Worm (Caenorhabditis elegans) whole organism, young adult: Measurements from ENCODE around the gene T26C12.2.
A peak's percentile ranks its signal among the peaks of the same experiment; 100 is the strongest.

Experiments used
- C17E4.6 ChIP-seq: fragments of 200-800 bp; sonication (Bioruptor generic); IDR thresholded peaks from 2 replicates; pipeline ENCODE4 v1.3.6; 2022; ENCODE audit warnings: missing genetic modification reagents, missing genetic modification characterization, missing compliant biosample characterization
- D2030.7 ChIP-seq: fragments of 200-800 bp; sonication (Bioruptor generic); IDR thresholded peaks from 2 replicates; pipeline ENCODE4 v1.3.6; 2022; ENCODE audit warnings: missing genetic modification reagents, missing genetic modification characterization, missing compliant biosample characterization
- F10E7.11 ChIP-seq: sonication (generic microtip); optimal IDR thresholded peaks from 2 replicates; lab custom pipeline; 2017; ENCODE audit warnings: mild to moderate bottlenecking, missing genetic modification characterization, moderate library complexity, missing compliant biosample characterization
- F22D6.2 ChIP-seq: sonication (generic microtip); optimal IDR thresholded peaks from 2 replicates; lab custom pipeline; 2016; ENCODE audit warnings: mild to moderate bottlenecking, missing genetic modification characterization, missing compliant biosample characterization
- F52B5.7 ChIP-seq: sonication (generic microtip); optimal IDR thresholded peaks from 2 replicates; lab custom pipeline; 2016; ENCODE audit warnings: mild to moderate bottlenecking, missing genetic modification characterization, missing compliant biosample characterization
- F55B11.4 ChIP-seq: sonication (generic microtip); optimal IDR thresholded peaks from 2 replicates; lab custom pipeline; 2016; ENCODE audit warnings: missing compliant biosample characterization, missing genetic modification characterization, borderline replicate concordance; ENCODE audit not compliant: insufficient read depth
- F57A8.1 ChIP-seq: fragments of 200-800 bp; sonication (Bioruptor generic); optimal IDR thresholded peaks from 2 replicates; lab custom pipeline; 2018; ENCODE audit warnings: mild to moderate bottlenecking, missing genetic modification characterization, moderate library complexity, missing compliant biosample characterization
- K11D2.4 ChIP-seq: fragments of 200-800 bp; sonication (Bioruptor generic); IDR thresholded peaks from 2 replicates; pipeline ENCODE4 v1.3.6; 2022; ENCODE audit warnings: missing genetic modification reagents, missing genetic modification characterization, missing compliant biosample characterization
- K12H6.12 ChIP-seq: fragments of 200-800 bp; sonication (Bioruptor generic); optimal IDR thresholded peaks from 2 replicates; lab custom pipeline; 2018; ENCODE audit warnings: mild to moderate bottlenecking, missing genetic modification characterization, missing compliant biosample characterization
- Y53F4B.3 ChIP-seq: fragments of 200-800 bp; sonication (Bioruptor generic); IDR thresholded peaks from 2 replicates; pipeline ENCODE4 v1.3.6; 2022; ENCODE audit warnings: missing genetic modification reagents, missing genetic modification characterization, missing compliant biosample characterization
- Y53G8AR.9 ChIP-seq: fragments of 200-800 bp; sonication (Bioruptor generic); conservative IDR thresholded peaks from 2 replicates; pipeline ENCODE4 v1.3.6; 2022; ENCODE audit warnings: missing genetic modification reagents, missing genetic modification characterization, missing compliant biosample characterization
- akir-1 ChIP-seq: fragments of 200-800 bp; sonication (Bioruptor generic); optimal IDR thresholded peaks from 2 replicates; lab custom pipeline; 2018; ENCODE audit warnings: mild to moderate bottlenecking, missing genetic modification characterization, moderate library complexity, missing compliant biosample characterization
- ama-1 ChIP-seq, 3 experiments: fragments of 150-350 bp in 1 of 3; sonication (generic microtip) in 2 of 3; optimal IDR thresholded peaks; 2 replicates each; lab custom pipeline; 2014 to 2018; ENCODE audit warnings: missing biosample characterization in 2 of 3, missing genetic modification characterization in 2 of 3, missing genetic modification reagents in 2 of 3
- aptf-2 ChIP-seq: fragments of 200-800 bp; sonication (Bioruptor generic); conservative IDR thresholded peaks from 2 replicates; pipeline ENCODE4 v1.3.6; 2022; ENCODE audit warnings: missing genetic modification reagents, missing genetic modification characterization, missing compliant biosample characterization
- atf-7 ChIP-seq: sonication (generic microtip); optimal IDR thresholded peaks from 2 replicates; lab custom pipeline; 2017; ENCODE audit warnings: mild to moderate bottlenecking, missing genetic modification characterization, missing compliant biosample characterization
- attf-3 ChIP-seq: fragments of 200-800 bp; sonication (Bioruptor generic); conservative IDR thresholded peaks from 2 replicates; pipeline ENCODE4 v1.3.6; 2022; ENCODE audit warnings: missing genetic modification reagents, missing genetic modification characterization, missing compliant biosample characterization
- attf-5 ChIP-seq: fragments of 200-800 bp; sonication (Bioruptor generic); optimal IDR thresholded peaks from 2 replicates; lab custom pipeline; 2018; ENCODE audit warnings: mild to moderate bottlenecking, missing genetic modification characterization, missing compliant biosample characterization
- ccch-3 ChIP-seq: fragments of 200-800 bp; sonication (Bioruptor generic); optimal IDR thresholded peaks from 2 replicates; lab custom pipeline; 2018; ENCODE audit warnings: mild to moderate bottlenecking, missing genetic modification characterization, missing compliant biosample characterization
- cebp-1 ChIP-seq, 2 experiments: fragments of 200-800 bp in 1 of 2; sonication (Bioruptor generic) in 1 of 2; sonication (generic microtip) in 1 of 2; IDR thresholded peaks in 1 of 2; optimal IDR thresholded peaks in 1 of 2; 2 replicates each; pipeline versions ENCODE4 v1.3.6 to Lab custom; 2017 to 2022; ENCODE audit warnings: missing compliant biosample characterization in 2 of 2, missing genetic modification characterization in 2 of 2, mild to moderate bottlenecking in 1 of 2, missing genetic modification reagents in 1 of 2, moderate library complexity in 1 of 2
- efl-1 ChIP-seq: fragments of 150-350 bp; optimal IDR thresholded peaks from 2 replicates; lab custom pipeline; 2014; ENCODE audit warnings: missing biosample characterization, missing genetic modification reagents, missing genetic modification characterization
- egl-18 ChIP-seq: fragments of 200-800 bp; sonication (Bioruptor generic); IDR thresholded peaks from 2 replicates; pipeline ENCODE4 v1.3.6; 2022; ENCODE audit warnings: missing genetic modification reagents, missing genetic modification characterization, missing compliant biosample characterization
- egl-44 ChIP-seq: fragments of 200-800 bp; sonication (Bioruptor generic); IDR thresholded peaks from 2 replicates; pipeline ENCODE4 v1.3.6; 2022; ENCODE audit warnings: missing genetic modification reagents, missing genetic modification characterization, missing compliant biosample characterization
- ekl-4 ChIP-seq: fragments of 200-800 bp; sonication (Bioruptor generic); IDR thresholded peaks from 2 replicates; pipeline ENCODE4 v1.3.6; 2022; ENCODE audit warnings: missing genetic modification reagents, missing genetic modification characterization, missing compliant biosample characterization
- gei-17 ChIP-seq: fragments of 200-800 bp; sonication (Bioruptor generic); optimal IDR thresholded peaks from 2 replicates; lab custom pipeline; 2018; ENCODE audit warnings: mild to moderate bottlenecking, missing genetic modification characterization, missing compliant biosample characterization
- hmg-20 ChIP-seq: fragments of 200-800 bp; sonication (Bioruptor generic); IDR thresholded peaks from 2 replicates; pipeline ENCODE4 v1.3.6; 2022; ENCODE audit warnings: missing genetic modification reagents, missing genetic modification characterization, missing compliant biosample characterization
- hrde-1 ChIP-seq: sonication (generic microtip); optimal IDR thresholded peaks from 2 replicates; lab custom pipeline; 2016; ENCODE audit warnings: missing genetic modification characterization, mild to moderate bottlenecking, missing compliant biosample characterization, moderate library complexity, missing genotype, missing genetic modification reagents, borderline replicate concordance
- hsf-1 ChIP-seq: fragments of 200-800 bp; sonication (Bioruptor generic); IDR thresholded peaks from 2 replicates; pipeline ENCODE4 v1.3.6; 2022; ENCODE audit warnings: missing genetic modification reagents, missing genetic modification characterization, missing compliant biosample characterization
- lin-54 ChIP-seq: fragments of 200-800 bp; sonication (Bioruptor generic); optimal IDR thresholded peaks from 2 replicates; lab custom pipeline; 2018; ENCODE audit warnings: mild to moderate bottlenecking, missing genetic modification characterization, missing compliant biosample characterization
- lir-1 ChIP-seq: fragments of 200-800 bp; sonication (Bioruptor generic); conservative IDR thresholded peaks from 2 replicates; pipeline ENCODE4 v1.3.6; 2022; ENCODE audit warnings: missing genetic modification reagents, missing genetic modification characterization, missing compliant biosample characterization
- lsl-1 ChIP-seq: fragments of 200-800 bp; sonication (Bioruptor generic); optimal IDR thresholded peaks from 2 replicates; lab custom pipeline; 2018; ENCODE audit warnings: mild to moderate bottlenecking, missing genetic modification characterization, moderate library complexity, missing compliant biosample characterization
- madf-10 ChIP-seq: sonication (generic microtip); optimal IDR thresholded peaks from 2 replicates; lab custom pipeline; 2016; ENCODE audit warnings: mild to moderate bottlenecking, missing genetic modification characterization, missing compliant biosample characterization
- madf-6 ChIP-seq: fragments of 200-800 bp; sonication (Bioruptor generic); IDR thresholded peaks from 2 replicates; pipeline ENCODE4 v1.3.6; 2022; ENCODE audit warnings: missing genetic modification reagents, missing genetic modification characterization, missing compliant biosample characterization
- mel-28 ChIP-seq: sonication (generic microtip); optimal IDR thresholded peaks from 2 replicates; lab custom pipeline; 2016; ENCODE audit warnings: borderline replicate concordance, mild to moderate bottlenecking, missing genetic modification characterization, missing compliant biosample characterization
- mxl-1 ChIP-seq: sonication (generic microtip); optimal IDR thresholded peaks from 2 replicates; lab custom pipeline; 2016; ENCODE audit warnings: missing genetic modification characterization, missing compliant biosample characterization
- nfyb-1 ChIP-seq: fragments of 200-800 bp; sonication (Bioruptor generic); IDR thresholded peaks from 2 replicates; pipeline ENCODE4 v1.3.6; 2022; ENCODE audit warnings: missing genetic modification reagents, missing genetic modification characterization, missing compliant biosample characterization
- nhr-179 ChIP-seq: sonication (generic microtip); optimal IDR thresholded peaks from 2 replicates; lab custom pipeline; 2016; ENCODE audit warnings: mild to moderate bottlenecking, missing genetic modification characterization, missing compliant biosample characterization
- rpc-1 ChIP-seq, 2 experiments: fragments of 150-350 bp in 1 of 2; sonication (generic microtip) in 1 of 2; optimal IDR thresholded peaks; 2 replicates each; lab custom pipeline; 2014 to 2018; ENCODE audit warnings: missing biosample characterization in 1 of 2, missing genetic modification characterization in 1 of 2, missing genetic modification reagents in 1 of 2, missing genotype in 1 of 2
- sea-2 ChIP-seq: fragments of 200-800 bp; sonication (Bioruptor generic); IDR thresholded peaks from 2 replicates; pipeline ENCODE4 v1.3.6; 2022; ENCODE audit warnings: missing genetic modification characterization, missing compliant biosample characterization
- snpc-3.4 ChIP-seq: sonication (generic microtip); optimal IDR thresholded peaks from 2 replicates; lab custom pipeline; 2017; ENCODE audit warnings: missing genetic modification characterization, mild to moderate bottlenecking, missing compliant biosample characterization, antibody characterized with exemption, moderate library complexity, missing genotype, missing genetic modification reagents
- somi-1 ChIP-seq: fragments of 200-800 bp; sonication (Bioruptor generic); optimal IDR thresholded peaks from 2 replicates; lab custom pipeline; 2018; ENCODE audit warnings: mild to moderate bottlenecking, missing genetic modification characterization, missing compliant biosample characterization
- tbx-9 ChIP-seq: sonication (generic microtip); optimal IDR thresholded peaks from 2 replicates; lab custom pipeline; 2016; ENCODE audit warnings: borderline replicate concordance, missing genetic modification characterization, inconsistent platforms, missing compliant biosample characterization
- zim-3 ChIP-seq: sonication (generic microtip); optimal IDR thresholded peaks from 2 replicates; lab custom pipeline; 2017; ENCODE audit warnings: mild to moderate bottlenecking, missing genetic modification characterization, moderate library complexity, missing compliant biosample characterization
- ztf-3 ChIP-seq: fragments of 200-800 bp; sonication (Bioruptor generic); optimal IDR thresholded peaks from 2 replicates; lab custom pipeline; 2018; ENCODE audit warnings: mild to moderate bottlenecking, missing genetic modification characterization, missing compliant biosample characterization

T26C12.2 gene

ce11 chrIV:3294553-3295185, 29.1 kb upstream of the T26C12.2 start, which contains the start of gene W08E12.7 (continued):
- peak; percentile 62; the same call in 1 of the 2 replicates for TF ChIP-seq aptf-2
- TF ChIP-seq F10E7.11 (tag; lab: Kevin White, UChicago) = no peak
- TF ChIP-seq Y53F4B.3 = peak; percentile 67
- no peak for TF ChIP-seq F57A8.1 (GFP tag; lab: Kevin White, UChicago)
- peak; percentile 32 for TF ChIP-seq hrde-1
- TF ChIP-seq ama-1 (optimal IDR thresholded peaks at IDR 0.05; lab: Kevin White, UChicago) = no peak
- TF ChIP-seq ama-1 (GFP tag; optimal IDR thresholded peaks at IDR 0.05; lab: Kevin White, UChicago) = peak in 1 of 2 experiments; percentile 43
- no peak for TF ChIP-seq gei-17 (GFP tag; lab: Kevin White, UChicago)
- peak; percentile 81; the same call in 1 of the 2 replicates for TF ChIP-seq Y53G8AR.9 (GFP tag; lab: Robert Waterston, UW)
- no peak for TF ChIP-seq F55B11.4 (tag; lab: Kevin White, UChicago)
- TF ChIP-seq lir-1 (GFP tag; lab: Robert Waterston, UW) = peak; percentile 89
- no peak for TF ChIP-seq egl-18 (GFP tag; lab: Robert Waterston, UW)
- TF ChIP-seq rpc-1 (optimal IDR thresholded peaks at IDR 0.05; lab: Kevin White, UChicago) = no peak
- no peak for TF ChIP-seq rpc-1 (tag; optimal IDR thresholded peaks at IDR 0.05; lab: Kevin White, UChicago)
- peak; percentile 83 for TF ChIP-seq K11D2.4
- peak; percentile 14 for TF ChIP-seq atf-7

ce11 chrIV:3293800-3294493, 28.4 kb upstream of the T26C12.2 start:
- TF ChIP-seq lsl-1 = peak; percentile 86
- no peak for TF ChIP-seq tbx-9
- no peak for TF ChIP-seq hrde-1
- TF ChIP-seq attf-3 (GFP tag; lab: Robert Waterston, UW) = no peak
- TF ChIP-seq madf-6 = peak; percentile 50; the same call in 1 of the 2 replicates
- TF ChIP-seq F22D6.2 (tag; lab: Kevin White, UChicago) = no peak
- TF ChIP-seq F55B11.4 (tag; lab: Kevin White, UChicago) = no peak
- no peak for TF ChIP-seq nfyb-1 (GFP tag; lab: Robert Waterston, UW)
- no peak for TF ChIP-seq F57A8.1 (GFP tag; lab: Kevin White, UChicago)
- TF ChIP-seq attf-5 (GFP tag; lab: Kevin White, UChicago) = no peak
- peak; percentile 40; the same call in 1 of the 2 replicates for TF ChIP-seq ekl-4
- no peak for TF ChIP-seq hsf-1
- no peak for TF ChIP-seq aptf-2
- TF ChIP-seq K12H6.12 (tag; lab: Kevin White, UChicago) = no peak
- TF ChIP-seq zim-3 (tag; lab: Kevin White, UChicago) = no peak
- no peak for TF ChIP-seq egl-44 (GFP tag; lab: Robert Waterston, UW)
- TF ChIP-seq madf-10 (tag; lab: Kevin White, UChicago) = no peak
- no peak for TF ChIP-seq D2030.7 (GFP tag; lab: Robert Waterston, UW)
- TF ChIP-seq snpc-3.4 (tag; lab: Kevin White, UChicago) = no peak
- no peak for TF ChIP-seq ztf-3
- no peak for TF ChIP-seq C17E4.6 (GFP tag; lab: Robert Waterston, UW)
- TF ChIP-seq nhr-179 (tag; lab: Kevin White, UChicago) = no peak
- TF ChIP-seq ccch-3 (GFP tag; lab: Kevin White, UChicago) = no peak
- no peak for TF ChIP-seq cebp-1 (GFP tag; IDR thresholded peaks at IDR 0.05; lab: Robert Waterston, UW)
- no peak for TF ChIP-seq cebp-1 (tag; optimal IDR thresholded peaks at IDR 0.05; lab: Kevin White, UChicago)
- no peak for TF ChIP-seq somi-1 (GFP tag; lab: Kevin White, UChicago)
- no peak for TF ChIP-seq egl-18 (GFP tag; lab: Robert Waterston, UW)
- no peak for TF ChIP-seq sea-2
- no peak for TF ChIP-seq efl-1 (GFP tag; lab: Kevin White, UChicago)
- TF ChIP-seq lin-54 (GFP tag; lab: Kevin White, UChicago) = no peak
- TF ChIP-seq F52B5.7 (tag; lab: Kevin White, UChicago) = no peak
- TF ChIP-seq mxl-1 = no peak
- TF ChIP-seq mel-28 = no peak
- TF ChIP-seq hmg-20 (GFP tag; lab: Robert Waterston, UW) = no peak
- no peak for TF ChIP-seq akir-1 (GFP tag; lab: Kevin White, UChicago)
